Worm (Caenorhabditis elegans) whole organism, mixed stage, embryonic: ENCODE data around the gene C33D9.13.

Experiments used
- nhr-2 ChIP-seq: fragments of 150-350 bp; optimal IDR thresholded peaks from 2 replicates; lab custom pipeline; 2014; ENCODE audit warnings: missing biosample characterization, missing genetic modification characterization
- unc-62 ChIP-seq: fragments of 150-350 bp; optimal IDR thresholded peaks from 2 replicates; lab custom pipeline; 2014; ENCODE audit warnings: missing biosample characterization, missing genetic modification reagents, missing genetic modification characterization

DNA sequence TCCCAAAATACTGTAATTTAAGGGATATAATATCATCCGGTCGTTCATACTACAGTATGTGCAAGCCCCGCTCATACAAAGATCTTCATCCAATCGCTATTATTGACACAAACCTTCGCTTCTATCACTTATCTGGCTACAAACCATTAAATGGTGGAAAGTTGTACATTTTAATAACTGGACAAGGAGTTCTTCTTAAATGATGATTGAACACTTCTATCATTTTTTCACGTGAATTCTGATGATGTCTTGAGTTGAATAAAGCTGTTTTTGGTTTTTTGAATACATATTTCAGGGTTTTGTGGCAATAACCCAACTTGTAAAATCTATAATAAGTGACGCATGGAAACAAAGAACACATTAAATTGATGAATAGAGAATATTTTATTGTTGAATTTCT is 37.5 kb upstream of the C33D9.13 start:
- TF ChIP-seq nhr-2 (tag; lab: Kevin White, UChicago): no peak
- TF ChIP-seq unc-62 (GFP tag; lab: Kevin White, UChicago): no peak
